Fruit fly (Drosophila melanogaster) whole organism, prepupa: ENCODE measurements around the gene Pp1alpha-96A.

ENCODE experiments used
- CG34406 ChIP-seq: fragments of 200-800 bp; sonication (Bioruptor generic); optimal IDR thresholded peaks from 3 replicates; lab custom pipeline; 2016; ENCODE audit warnings: missing biosample characterization, missing genetic modification characterization
- CG3919 ChIP-seq: fragments of 200-800 bp; sonication (Bioruptor generic); optimal IDR thresholded peaks from 3 replicates; lab custom pipeline; 2016; ENCODE audit warnings: missing biosample characterization, missing genetic modification characterization
- CG6163 ChIP-seq: fragments of 200-800 bp; sonication (Bioruptor generic); IDR thresholded peaks from 3 replicates; pipeline ENCODE4 v1.3.6; 2022; ENCODE audit warnings: missing biosample characterization, missing genetic modification characterization
- CG6854 ChIP-seq: fragments of 200-800 bp; sonication (Bioruptor generic); optimal IDR thresholded peaks from 2 replicates; lab custom pipeline; 2017; ENCODE audit warnings: missing biosample characterization, mild to moderate bottlenecking, missing genetic modification characterization
- CG8119 ChIP-seq: fragments of 200-800 bp; sonication (Bioruptor generic); IDR thresholded peaks from 3 replicates; pipeline ENCODE4 v1.3.6; 2022; ENCODE audit warnings: missing biosample characterization, missing genetic modification characterization
- Ets21C ChIP-seq: fragments of 200-800 bp; sonication (Bioruptor generic); optimal IDR thresholded peaks from 3 replicates; lab custom pipeline; 2016; ENCODE audit warnings: missing biosample characterization, missing genetic modification characterization
- Lpt ChIP-seq: fragments of 200-800 bp; sonication (Bioruptor generic); optimal IDR thresholded peaks from 3 replicates; lab custom pipeline; 2016; ENCODE audit warnings: missing biosample characterization, missing genetic modification characterization
- svp ChIP-seq: fragments of 200-800 bp; sonication (Bioruptor generic); peaks from one replicate; lab custom pipeline; 2016; ENCODE audit warnings: missing biosample characterization, missing genetic modification characterization

DNA sequence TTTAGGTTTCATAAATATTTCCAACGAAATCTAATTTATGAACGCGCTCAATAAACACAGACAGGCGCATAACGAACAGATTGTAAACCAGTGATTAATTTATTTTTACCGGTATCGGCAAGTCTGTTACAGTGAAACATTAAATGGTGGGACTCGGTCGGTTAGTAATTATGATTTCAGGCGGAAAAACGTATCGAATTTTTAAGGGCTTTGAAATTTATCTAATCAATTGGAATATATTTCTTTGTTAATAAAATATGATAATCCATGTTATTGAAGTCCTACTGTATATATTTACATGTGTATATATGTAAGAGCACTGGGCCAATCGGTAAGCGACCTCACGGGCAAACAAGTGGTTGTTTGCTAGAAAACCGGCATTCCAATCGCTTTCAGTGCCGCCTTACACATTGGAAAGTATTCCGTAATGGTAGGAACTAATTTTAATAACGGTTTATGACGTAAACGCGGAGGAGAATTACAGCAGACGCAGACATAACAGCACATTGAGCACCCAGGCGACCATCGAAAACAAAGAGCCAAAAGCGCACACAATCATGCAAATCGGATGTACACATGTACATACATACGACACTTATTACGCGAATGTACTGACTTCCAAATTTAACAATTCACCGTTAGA is 25.1 kb downstream of the Pp1alpha-96A start:
- TF ChIP-seq CG6854 (GFP tag; lab: Kevin White, UChicago) (peak; percentile 47), CG34406 (GFP tag; lab: Kevin White, UChicago) (peak; percentile 93), svp (GFP tag; lab: Kevin White, UChicago) (peak; percentile 99), Lpt (peak; percentile 37), CG8119 (GFP tag; lab: Robert Waterston, UW) (peak; percentile 93), CG6163 (GFP tag; lab: Robert Waterston, UW) (peak; percentile 96), Ets21C (GFP tag; lab: Kevin White, UChicago) (peak; percentile 91), CG3919 (GFP tag; lab: Kevin White, UChicago) (peak; percentile 94)
